ENCODE assay signal across 2 fruit fly cellular contexts in genomic region chr3R:3734434-3735248, dm6.
TF ChIP-seq lines count a peak whose summit lies in the region.

Tim17b (plus strand) TSS chr3R:3734855.

- no peak for TF ChIP-seq CTCF in whole organism, embryonic (GFP tag; optimal IDR thresholded peaks at IDR 0.05; lab: Kevin White, UChicago)

TF ChIP-seq in whole organism, embryonic, 481 proteins besides CTCF, POLR2A, EP300 and RAD21:
- peak; percentile 75 for TF ChIP-seq wek (GFP tag; optimal IDR thresholded peaks at IDR 0.05; lab: Kevin White, UChicago)
- peak; percentile 58 for TF ChIP-seq phol (tag; optimal IDR thresholded peaks at IDR 0.05; lab: Kevin White, UChicago)
- TF ChIP-seq MESR4 (GFP tag; optimal IDR thresholded peaks at IDR 0.05; lab: Kevin White, UChicago) = peak; percentile 92
- peak; percentile 19; the same call in 2 of the 3 replicates for TF ChIP-seq CG17361 (GFP tag; IDR thresholded peaks at IDR 0.05; lab: Robert Waterston, UW)
- peak; percentile 51 for TF ChIP-seq CG12659 (GFP tag; optimal IDR thresholded peaks at IDR 0.05; lab: Kevin White, UChicago)
- no peak for TF ChIP-seq CG3163 (GFP tag; optimal IDR thresholded peaks at IDR 0.05; lab: Kevin White, UChicago)
- TF ChIP-seq ssp (GFP tag; IDR thresholded peaks at IDR 0.05; lab: Robert Waterston, UW) = peak; percentile 99
- peak; percentile 99 for TF ChIP-seq CG1024 (GFP tag; IDR thresholded peaks at IDR 0.05; lab: Robert Waterston, UW)
- TF ChIP-seq CoRest (tag; optimal IDR thresholded peaks at IDR 0.05; lab: Kevin White, UChicago) = peak; percentile 9
- peak; percentile 2 for TF ChIP-seq CG8089 (GFP tag; optimal IDR thresholded peaks at IDR 0.05; lab: Kevin White, UChicago)
- no peak for TF ChIP-seq Optix (GFP tag; IDR thresholded peaks at IDR 0.05; lab: Robert Waterston, UW)
- TF ChIP-seq Sin3A (optimal IDR thresholded peaks at IDR 0.05; lab: Kevin White, UChicago) = no peak
- TF ChIP-seq CG17802 (tag; optimal IDR thresholded peaks at IDR 0.05; lab: Kevin White, UChicago) = peak; percentile 98
- peak; percentile 100 for TF ChIP-seq CG1603 (tag; optimal IDR thresholded peaks at IDR 0.05; lab: Kevin White, UChicago)
- TF ChIP-seq CG7928 (GFP tag; optimal IDR thresholded peaks at IDR 0.05; lab: Kevin White, UChicago) = no peak
- TF ChIP-seq crol (GFP tag; IDR thresholded peaks at IDR 0.05; lab: Robert Waterston, UW) = no peak
- TF ChIP-seq zen (tag; optimal IDR thresholded peaks at IDR 0.05; lab: Kevin White, UChicago) = peak; percentile 26
- no peak for TF ChIP-seq TFAM (GFP tag; optimal IDR thresholded peaks at IDR 0.05; lab: Kevin White, UChicago)
- peak; percentile 19 for TF ChIP-seq BEAF-32 (GFP tag; optimal IDR thresholded peaks at IDR 0.05; lab: Kevin White, UChicago)
- no peak for TF ChIP-seq CG2116 (GFP tag; optimal IDR thresholded peaks at IDR 0.05; lab: Kevin White, UChicago)
- TF ChIP-seq CG2875 (GFP tag; optimal IDR thresholded peaks at IDR 0.05; lab: Kevin White, UChicago) = no peak
- peak; percentile 100 for TF ChIP-seq CG30020 (tag; optimal IDR thresholded peaks at IDR 0.05; lab: Kevin White, UChicago)
- peak; percentile 59 for TF ChIP-seq Lhr (GFP tag; optimal IDR thresholded peaks at IDR 0.05; lab: Kevin White, UChicago)
- peak; percentile 92 for TF ChIP-seq pfk (GFP tag; optimal IDR thresholded peaks at IDR 0.05; lab: Kevin White, UChicago)
- TF ChIP-seq CG13624 (GFP tag; optimal IDR thresholded peaks at IDR 0.05; lab: Kevin White, UChicago) = no peak
- peak; percentile 29 for TF ChIP-seq sens (GFP tag; lab: Kevin White, UChicago)
- peak; percentile 58 for TF ChIP-seq nmo (GFP tag; optimal IDR thresholded peaks at IDR 0.05; lab: Kevin White, UChicago)
- peak; percentile 95 for TF ChIP-seq CG11723 (GFP tag; optimal IDR thresholded peaks at IDR 0.05; lab: Kevin White, UChicago)
- peak; percentile 60 for TF ChIP-seq Abd-B (GFP tag; optimal IDR thresholded peaks at IDR 0.05; lab: Kevin White, UChicago)
- no peak for TF ChIP-seq CG10959 (GFP tag; IDR thresholded peaks at IDR 0.05; lab: Robert Waterston, UW)
- no peak for TF ChIP-seq bsh (GFP tag; optimal IDR thresholded peaks at IDR 0.05; lab: Kevin White, UChicago)
- no peak for TF ChIP-seq bbx (GFP tag; IDR thresholded peaks at IDR 0.05; lab: Robert Waterston, UW; ENCODE audit: partially characterized antibody)
- TF ChIP-seq pzg (GFP tag; optimal IDR thresholded peaks at IDR 0.05; lab: Kevin White, UChicago) = peak; percentile 46
- TF ChIP-seq Xrp1 (GFP tag; IDR thresholded peaks at IDR 0.05; lab: Robert Waterston, UW) = no peak
- no peak for TF ChIP-seq Fer2 (tag; optimal IDR thresholded peaks at IDR 0.05; lab: Kevin White, UChicago)
- TF ChIP-seq vvl (GFP tag; IDR thresholded peaks at IDR 0.05; lab: Robert Waterston, UW) = no peak
- peak; percentile 24 for TF ChIP-seq CG33213 (GFP tag; optimal IDR thresholded peaks at IDR 0.05; lab: Kevin White, UChicago)
- peak; percentile 68; the same call in 2 of the 3 replicates for TF ChIP-seq CG7357 (GFP tag; IDR thresholded peaks at IDR 0.05; lab: Robert Waterston, UW)
- TF ChIP-seq CG4617 (GFP tag; optimal IDR thresholded peaks at IDR 0.05; lab: Kevin White, UChicago; ENCODE audit: borderline replicate concordance) = peak; percentile 84
- peak; percentile 35 for TF ChIP-seq CG8290 (GFP tag; optimal IDR thresholded peaks at IDR 0.05; lab: Kevin White, UChicago)
- TF ChIP-seq CG8290 (tag; optimal IDR thresholded peaks at IDR 0.05; lab: Kevin White, UChicago) = peak; percentile 9 to 42
TF ChIP-seq in whole organism, embryonic: peak in this region for 25.

TF ChIP-seq in whole organism, wandering third instar larva, 38 proteins besides CTCF, POLR2A, EP300 and RAD21:
- TF ChIP-seq woc (GFP tag; optimal IDR thresholded peaks at IDR 0.05; lab: Kevin White, UChicago) (peak; percentile 38), jim (GFP tag; optimal IDR thresholded peaks at IDR 0.05; lab: Kevin White, UChicago) (no peak)

Comparison
In these comparisons a context has a peak if more than half of its experiments do, and no peak if none do; other contexts are left out.
1. Of the 10 proteins assayed by ChIP-seq in both whole organism, embryonic and whole organism, wandering third instar larva: peak only in whole organism, embryonic: Abd-B; only in whole organism, wandering third instar larva: none; in both: none; in neither: 9.